Fruit fly (Drosophila melanogaster) S2 (cell line): ENCODE measurements around the gene CG13384.

Source experiments
- CG8478 ChIP-seq: fragments of >200 bp; optimal IDR thresholded peaks from 2 replicates; lab custom pipeline; 2018
- CTCF ChIP-seq, 2 experiments: fragments of >200 bp; optimal IDR thresholded peaks; 2 replicates each; lab custom pipeline; 2018

- TF ChIP-seq CTCF (optimal IDR thresholded peaks at IDR 0.05; lab: Kevin White, UChicago) (no peak), CG8478 (lab: Kevin White, UChicago) (no peak)
These were observed at the start of gene CG13384, which contains the start of gene Dad1 for dm6 chr2L:8384108-8384601.
